Fruit fly (Drosophila melanogaster) whole organism, prepupa: ENCODE data around the gene Faa.

ENCODE experiments used
- CG10631 ChIP-seq: fragments of 200-800 bp; sonication (Bioruptor generic); optimal IDR thresholded peaks from 2 replicates; lab custom pipeline; 2016; ENCODE audit warnings: missing biosample characterization, missing genetic modification characterization
- CG6808 ChIP-seq: fragments of 200-800 bp; sonication (Bioruptor generic); optimal IDR thresholded peaks from 3 replicates; lab custom pipeline; 2017; ENCODE audit warnings: missing biosample characterization, missing genetic modification characterization, mild to moderate bottlenecking, moderate library complexity, missing genetic modification reagents
- CG6854 ChIP-seq: fragments of 200-800 bp; sonication (Bioruptor generic); optimal IDR thresholded peaks from 2 replicates; lab custom pipeline; 2017; ENCODE audit warnings: missing biosample characterization, mild to moderate bottlenecking, missing genetic modification characterization
- Hr39 ChIP-seq: fragments of 200-800 bp; sonication (Bioruptor generic); optimal IDR thresholded peaks from 2 replicates; lab custom pipeline; 2016; ENCODE audit warnings: missing biosample characterization, missing genetic modification characterization
- OdsH ChIP-seq: fragments of 200-800 bp; sonication (Bioruptor generic); optimal IDR thresholded peaks from 3 replicates; lab custom pipeline; 2016; ENCODE audit warnings: missing biosample characterization, missing genetic modification characterization
- Smox ChIP-seq: fragments of 200-800 bp; sonication (Bioruptor generic); optimal IDR thresholded peaks from 3 replicates; lab custom pipeline; 2016; ENCODE audit warnings: missing biosample characterization, missing genetic modification characterization
- Sox14 ChIP-seq: fragments of 200-800 bp; sonication (Bioruptor generic); optimal IDR thresholded peaks from 3 replicates; lab custom pipeline; 2016; ENCODE audit warnings: missing biosample characterization, missing genetic modification characterization
- Sox15 ChIP-seq: fragments of 200-800 bp; sonication (Bioruptor generic); optimal IDR thresholded peaks from 3 replicates; lab custom pipeline; 2016; ENCODE audit warnings: missing biosample characterization, missing genetic modification characterization
- achi ChIP-seq: fragments of 200-800 bp; sonication (Bioruptor generic); optimal IDR thresholded peaks from 3 replicates; lab custom pipeline; 2016; ENCODE audit warnings: missing biosample characterization, missing genetic modification characterization
- pdm3 ChIP-seq: fragments of 200-800 bp; sonication (Bioruptor generic); optimal IDR thresholded peaks from 3 replicates; lab custom pipeline; 2016; ENCODE audit warnings: missing biosample characterization, missing genetic modification characterization

DNA sequence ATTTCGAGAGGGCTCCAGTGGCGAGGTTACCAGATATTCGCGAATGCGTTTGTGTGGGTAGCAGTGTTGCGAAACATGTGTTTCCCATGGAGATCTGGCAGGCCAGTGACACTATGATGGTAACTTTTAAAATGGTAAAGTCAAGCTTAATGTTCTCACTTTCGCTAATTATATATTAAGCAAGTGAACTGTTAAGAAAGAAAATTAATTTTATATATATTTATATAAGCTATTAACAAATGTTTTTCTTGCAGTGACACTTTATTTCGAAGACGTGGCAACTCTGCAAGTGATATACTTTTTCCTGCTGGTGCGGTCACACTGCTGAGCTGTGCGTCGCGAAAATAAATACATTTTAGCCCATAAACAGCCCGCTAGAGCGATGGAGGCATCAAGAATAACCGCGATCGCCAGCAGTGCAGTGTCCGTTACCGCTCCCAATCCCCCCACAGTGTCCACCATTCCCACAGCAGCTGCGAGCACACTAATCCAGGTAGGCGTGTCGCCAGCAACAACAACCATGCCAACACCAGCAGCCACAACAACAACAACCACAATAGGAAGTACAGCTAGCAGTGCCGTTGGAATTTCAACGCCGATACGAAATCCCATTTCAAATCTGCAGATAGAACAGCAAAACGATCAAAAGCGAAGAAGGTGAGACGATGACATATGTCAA, 33.4 kb downstream of the Faa start, which contains the start of the genes CG11593 and Rcd5:
- TF ChIP-seq pdm3 (GFP tag; lab: Kevin White, UChicago) (no peak), Sox14 (GFP tag; lab: Kevin White, UChicago) (peak; percentile 50), Smox (GFP tag; lab: Kevin White, UChicago) (no peak), OdsH (GFP tag; lab: Kevin White, UChicago) (no peak), CG6854 (GFP tag; lab: Kevin White, UChicago) (no peak), Sox15 (GFP tag; lab: Kevin White, UChicago) (peak; percentile 21), achi (GFP tag; lab: Kevin White, UChicago) (peak; percentile 70), CG10631 (GFP tag; lab: Kevin White, UChicago) (peak; percentile 80), CG6808 (GFP tag; lab: Kevin White, UChicago) (no peak), Hr39 (no peak)
